Worm (Caenorhabditis elegans) whole organism, midembryonic: ENCODE data around the gene ZC250.5.
A peak's percentile ranks its signal among the peaks of the same experiment; 100 is the strongest.

Source experiments
- T22C8.4 ChIP-seq: fragments of 200-800 bp; sonication (Bioruptor generic); IDR thresholded peaks from 2 replicates; pipeline ENCODE4 v1.3.6; 2022; ENCODE audit warnings: missing genetic modification characterization, missing compliant biosample characterization
- cog-1 ChIP-seq: sonication (generic microtip); optimal IDR thresholded peaks from 2 replicates; lab custom pipeline; 2016; ENCODE audit warnings: missing genetic modification characterization, missing compliant biosample characterization
- flt-1 ChIP-seq: fragments of 200-800 bp; sonication (Bioruptor generic); IDR thresholded peaks from 2 replicates; pipeline ENCODE4 v1.3.6; 2022; ENCODE audit warnings: missing genetic modification characterization, missing compliant biosample characterization
- klf-2 ChIP-seq: fragments of 200-800 bp; sonication (Bioruptor generic); conservative IDR thresholded peaks from 2 replicates; pipeline ENCODE4 v1.3.6; 2022; ENCODE audit warnings: missing genetic modification reagents, missing genetic modification characterization, missing compliant biosample characterization
- med-1 ChIP-seq: sonication (generic microtip); optimal IDR thresholded peaks from 2 replicates; lab custom pipeline; 2017; ENCODE audit warnings: missing genetic modification characterization, mild to moderate bottlenecking, missing compliant biosample characterization, antibody characterized with exemption, missing genetic modification reagents; ENCODE audit not compliant: insufficient read depth
- ref-1 ChIP-seq: fragments of 200-800 bp; sonication (Bioruptor generic); conservative IDR thresholded peaks from 2 replicates; pipeline ENCODE4 v1.3.6; 2022; ENCODE audit warnings: missing genetic modification reagents, missing genetic modification characterization, missing compliant biosample characterization
- tab-1 ChIP-seq: fragments of 200-800 bp; sonication (Bioruptor generic); IDR thresholded peaks from 2 replicates; pipeline ENCODE4 v1.3.6; 2022; ENCODE audit warnings: missing genetic modification characterization, missing compliant biosample characterization
- ztf-23 ChIP-seq: fragments of 200-800 bp; sonication (Bioruptor generic); IDR thresholded peaks from 2 replicates; pipeline ENCODE4 v1.3.6; 2022; ENCODE audit warnings: missing genetic modification reagents, missing genetic modification characterization, missing compliant biosample characterization
- ztf-29 ChIP-seq: fragments of 200-800 bp; sonication (Bioruptor generic); IDR thresholded peaks from 2 replicates; pipeline ENCODE4 v1.3.6; 2022; ENCODE audit warnings: missing genetic modification reagents, missing genetic modification characterization, missing compliant biosample characterization

The ZC250.5 gene

DNA sequence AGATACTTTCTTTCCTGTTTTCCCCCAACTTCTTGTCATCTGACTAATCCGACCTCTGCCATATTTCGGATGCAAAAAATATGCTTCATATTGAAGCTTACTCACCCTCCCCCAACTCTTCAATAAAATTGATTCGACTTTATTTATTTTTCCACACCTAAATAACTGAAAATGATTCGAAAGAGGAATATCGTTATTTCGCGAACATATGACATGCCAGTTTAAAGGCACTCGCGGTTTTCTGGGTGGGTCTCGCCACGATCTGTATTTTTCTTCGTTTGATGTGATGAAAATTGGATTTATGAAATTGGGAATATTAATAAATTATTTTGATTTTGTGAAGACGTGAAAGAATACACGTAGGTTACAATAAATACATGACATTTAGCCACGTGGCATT lies 33.9 kb upstream of the ZC250.5 start, which contains the start of gene F44E7.3:
F44E7.3 (plus strand) TSS at position 319 of the 400 bp plus-strand sequence.
- TF ChIP-seq ztf-29 (GFP tag; lab: Robert Waterston, UW) (no peak), flt-1 (no peak), klf-2 (no peak), med-1 (GFP tag; lab: Kevin White, UChicago) (no peak), cog-1 (tag; lab: Kevin White, UChicago) (no peak), ztf-23 (GFP tag; lab: Robert Waterston, UW) (no peak), T22C8.4 (GFP tag; lab: Robert Waterston, UW) (no peak), ref-1 (GFP tag; lab: Robert Waterston, UW) (no peak), tab-1 (no peak)

DNA sequence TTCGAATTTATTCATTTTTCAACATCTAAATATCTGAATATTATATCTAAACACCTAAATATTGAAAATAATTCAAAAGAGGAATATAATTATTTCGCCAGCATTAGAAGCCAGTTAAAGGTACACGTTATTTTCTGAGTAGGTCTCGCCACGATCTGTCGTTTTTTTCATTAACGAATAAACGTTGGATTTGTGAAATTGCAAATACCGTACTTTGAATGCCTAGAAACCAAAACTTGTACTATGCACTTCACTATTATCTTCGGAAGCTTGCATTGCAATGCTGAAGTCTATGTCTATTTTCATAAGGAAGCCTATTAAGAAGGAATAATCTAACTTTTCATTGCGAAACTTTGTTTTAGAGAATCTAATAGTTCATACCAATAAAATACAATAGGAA lies 33.1 kb upstream of the ZC250.5 start:
- no peak for TF ChIP-seq flt-1
- no peak for TF ChIP-seq ztf-23 (GFP tag; lab: Robert Waterston, UW)
- no peak for TF ChIP-seq ref-1 (GFP tag; lab: Robert Waterston, UW)
- TF ChIP-seq T22C8.4 (GFP tag; lab: Robert Waterston, UW) = no peak
- TF ChIP-seq ztf-29 (GFP tag; lab: Robert Waterston, UW) = no peak
- no peak for TF ChIP-seq tab-1
- TF ChIP-seq klf-2 = no peak
- no peak for TF ChIP-seq med-1 (GFP tag; lab: Kevin White, UChicago)
- TF ChIP-seq cog-1 (tag; lab: Kevin White, UChicago) = no peak

DNA sequence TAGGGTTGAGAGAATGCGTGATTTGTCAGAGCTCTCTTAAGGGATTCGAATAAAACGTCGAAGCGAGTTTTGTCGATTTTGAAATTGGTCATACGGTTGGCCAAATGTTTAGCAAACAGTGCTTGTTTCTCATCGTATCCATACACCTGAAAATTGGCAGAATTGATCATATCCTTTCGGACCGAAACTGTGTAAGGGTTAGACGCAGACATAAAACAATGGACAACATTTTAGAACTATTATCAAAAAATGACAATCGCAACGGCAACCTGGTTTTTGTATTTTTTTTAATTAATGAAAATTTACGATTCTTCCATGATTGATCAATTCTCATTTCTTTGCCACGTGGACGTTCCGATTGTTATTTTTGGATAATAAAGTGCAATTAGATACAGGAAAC lies 31.4 kb upstream of the ZC250.5 start:
- TF ChIP-seq med-1 (GFP tag; lab: Kevin White, UChicago) = no peak
- no peak for TF ChIP-seq ref-1 (GFP tag; lab: Robert Waterston, UW)

DNA sequence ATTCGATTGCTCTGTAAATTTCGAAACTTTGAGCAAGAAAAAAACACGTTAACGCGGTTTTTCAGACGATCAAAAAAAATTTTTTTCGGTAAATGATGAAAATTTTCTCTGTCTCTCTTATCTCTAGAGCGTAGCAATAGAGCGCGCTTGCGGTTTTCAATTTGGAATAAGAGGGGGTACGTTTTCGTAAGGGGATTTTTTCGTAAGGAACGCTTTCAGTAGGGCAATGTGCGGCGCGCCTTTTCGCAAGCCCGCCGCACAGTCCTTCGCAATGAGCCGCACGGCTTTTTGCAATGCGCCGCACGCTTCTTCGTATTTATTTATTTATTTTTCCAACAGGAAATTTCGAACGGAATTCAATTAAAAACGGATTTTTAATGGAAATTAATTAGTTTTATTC lies 28.6 kb upstream of the ZC250.5 start, which contains the start of gene F44E7.4:
F44E7.4 (minus strand) TSS at position 13 of the 400 bp plus-strand sequence.
- TF ChIP-seq ztf-29 (GFP tag; lab: Robert Waterston, UW) (peak; percentile 73), T22C8.4 (GFP tag; lab: Robert Waterston, UW) (peak; percentile 62), flt-1 (peak; percentile 92), tab-1 (peak; percentile 88), ztf-23 (GFP tag; lab: Robert Waterston, UW) (peak; percentile 93), klf-2 (peak; percentile 82), ref-1 (GFP tag; lab: Robert Waterston, UW) (peak; percentile 67)

DNA sequence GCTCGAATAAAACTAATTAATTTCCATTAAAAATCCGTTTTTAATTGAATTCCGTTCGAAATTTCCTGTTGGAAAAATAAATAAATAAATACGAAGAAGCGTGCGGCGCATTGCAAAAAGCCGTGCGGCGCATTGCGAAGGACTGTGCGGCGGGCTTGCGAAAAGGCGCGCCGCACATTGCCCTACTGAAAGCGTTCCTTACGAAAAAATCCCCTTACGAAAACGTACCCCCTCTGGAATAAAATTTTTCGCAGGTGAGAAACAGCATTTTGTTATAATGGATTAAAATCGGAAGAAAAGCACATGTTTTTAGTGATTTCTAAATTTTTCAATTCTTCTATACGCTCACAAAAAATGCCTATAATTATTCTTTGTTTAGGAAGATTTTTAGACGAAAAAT lies 27.4 kb upstream of the ZC250.5 start:
- peak; percentile 64 for TF ChIP-seq klf-2
- peak; percentile 67; the same call in 1 of the 2 replicates for TF ChIP-seq tab-1
- TF ChIP-seq ztf-23 (GFP tag; lab: Robert Waterston, UW) = peak; percentile 74
- TF ChIP-seq flt-1 = peak; percentile 59; the same call in 1 of the 2 replicates
- peak; percentile 35; the same call in 1 of the 2 replicates for TF ChIP-seq T22C8.4 (GFP tag; lab: Robert Waterston, UW)

DNA sequence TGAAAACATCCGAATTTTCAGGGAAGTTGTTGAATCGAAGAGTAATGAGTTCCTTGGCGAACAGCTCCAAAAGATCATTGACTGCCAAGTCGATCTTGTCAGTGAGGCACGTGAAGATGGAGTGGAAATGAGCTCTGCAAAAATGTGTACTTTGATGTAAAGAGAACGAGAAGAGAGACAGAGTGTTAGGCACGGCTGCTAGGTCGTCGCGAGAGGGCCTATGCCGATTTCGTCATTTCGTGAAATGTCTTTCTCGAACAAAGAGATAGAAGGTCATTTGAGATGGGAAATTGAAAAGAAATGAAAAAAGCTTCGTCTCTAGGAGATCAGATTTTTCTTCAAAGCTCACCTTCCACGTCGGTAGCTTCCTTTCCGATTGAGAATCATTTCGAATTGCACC lies 25.6 kb upstream of the ZC250.5 start:
- no peak for TF ChIP-seq med-1 (GFP tag; lab: Kevin White, UChicago)
- no peak for TF ChIP-seq ztf-29 (GFP tag; lab: Robert Waterston, UW)
- peak; percentile 34; the same call in 1 of the 2 replicates for TF ChIP-seq ztf-23 (GFP tag; lab: Robert Waterston, UW)

DNA sequence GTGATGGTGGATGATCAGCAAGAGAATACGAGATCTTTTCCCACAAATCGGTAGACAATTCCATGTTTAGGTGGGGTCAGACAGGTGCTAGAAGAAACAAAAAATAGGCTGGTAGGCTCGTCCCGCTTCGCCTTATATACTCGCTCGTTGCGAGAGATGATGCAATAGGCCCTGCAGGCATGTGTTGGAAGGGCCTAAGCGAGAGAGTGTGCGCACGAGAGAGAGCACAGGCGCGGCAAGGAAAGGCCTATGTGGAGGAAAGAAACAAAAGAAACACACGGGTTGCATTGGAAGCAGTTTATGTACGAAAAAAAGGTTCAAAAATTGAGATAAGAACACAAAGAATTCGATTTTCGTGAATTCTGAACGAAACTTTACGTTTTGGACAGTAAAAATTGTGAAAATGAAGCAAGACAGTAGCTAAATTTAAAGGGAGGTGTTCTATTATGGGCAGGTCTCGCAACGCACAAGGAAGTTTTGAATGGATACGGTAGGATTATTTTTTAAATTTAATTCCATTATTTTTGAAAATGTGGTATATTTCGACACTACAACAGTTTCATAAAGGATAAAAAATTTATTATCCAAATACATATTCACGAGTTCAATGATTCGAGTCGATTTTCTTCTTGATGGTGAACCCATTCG lies 24.7 kb upstream of the ZC250.5 start, which contains the start of gene F44E7.5:
F44E7.5 (minus strand) TSS at position 210 of the 648 bp plus-strand sequence.
- TF ChIP-seq tab-1 (no peak), ref-1 (GFP tag; lab: Robert Waterston, UW) (no peak), ztf-29 (GFP tag; lab: Robert Waterston, UW) (no peak), flt-1 (no peak), med-1 (GFP tag; lab: Kevin White, UChicago) (no peak), ztf-23 (GFP tag; lab: Robert Waterston, UW) (no peak), cog-1 (tag; lab: Kevin White, UChicago) (no peak), T22C8.4 (GFP tag; lab: Robert Waterston, UW) (no peak), klf-2 (no peak)

DNA sequence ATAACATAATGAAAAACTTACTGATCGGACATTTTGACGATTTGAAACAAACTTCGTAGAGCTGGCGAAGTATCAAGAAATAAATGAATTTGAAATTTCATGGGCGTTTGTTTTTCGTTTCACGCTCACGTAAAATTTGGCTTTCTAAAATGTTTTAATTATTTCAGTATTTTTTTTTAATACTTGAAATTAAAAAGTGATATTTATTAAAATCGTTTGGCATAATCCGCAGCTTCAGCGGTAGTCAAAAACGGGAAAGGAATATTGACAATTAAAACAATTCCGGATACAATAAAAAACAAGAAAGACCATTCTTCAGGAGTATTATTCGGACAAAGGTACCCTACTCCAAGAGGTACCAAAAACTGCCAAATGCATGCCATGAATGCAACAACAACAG lies 22.9 kb upstream of the ZC250.5 start, which contains the start of gene fbxa-183:
fbxa-183 (minus strand) TSS at position 101 of the 400 bp plus-strand sequence.
- TF ChIP-seq cog-1 (tag; lab: Kevin White, UChicago) (no peak), ztf-23 (GFP tag; lab: Robert Waterston, UW) (no peak), ref-1 (GFP tag; lab: Robert Waterston, UW) (no peak), med-1 (GFP tag; lab: Kevin White, UChicago) (no peak), ztf-29 (GFP tag; lab: Robert Waterston, UW) (no peak), tab-1 (no peak), klf-2 (no peak), flt-1 (no peak), T22C8.4 (GFP tag; lab: Robert Waterston, UW) (no peak)

DNA sequence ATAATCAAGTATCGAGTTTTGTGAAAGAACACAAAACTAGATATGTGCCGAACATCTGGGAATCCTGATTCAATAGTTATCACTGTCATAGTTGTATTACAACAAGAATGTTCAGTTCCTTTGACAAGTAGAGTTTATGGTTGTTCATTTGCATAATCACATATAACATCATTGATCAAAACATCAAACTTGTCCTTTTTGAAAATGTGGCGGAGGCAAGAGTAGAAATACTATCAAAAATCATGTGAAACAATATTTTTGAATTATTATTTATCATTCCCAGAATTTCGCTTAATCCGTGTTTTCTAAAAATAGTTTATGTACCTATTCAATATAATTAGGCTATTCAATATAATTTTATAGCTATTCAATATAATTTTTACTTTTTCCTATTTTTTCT lies 20.2 kb upstream of the ZC250.5 start, which contains the start of gene F44E7.7:
F44E7.7 (minus strand) TSS at position 101 of the 400 bp plus-strand sequence.
- TF ChIP-seq ref-1 (GFP tag; lab: Robert Waterston, UW) (no peak), klf-2 (no peak), ztf-29 (GFP tag; lab: Robert Waterston, UW) (no peak), tab-1 (no peak), flt-1 (no peak), T22C8.4 (GFP tag; lab: Robert Waterston, UW) (no peak), med-1 (GFP tag; lab: Kevin White, UChicago) (no peak), ztf-23 (GFP tag; lab: Robert Waterston, UW) (no peak), cog-1 (tag; lab: Kevin White, UChicago) (no peak)

DNA sequence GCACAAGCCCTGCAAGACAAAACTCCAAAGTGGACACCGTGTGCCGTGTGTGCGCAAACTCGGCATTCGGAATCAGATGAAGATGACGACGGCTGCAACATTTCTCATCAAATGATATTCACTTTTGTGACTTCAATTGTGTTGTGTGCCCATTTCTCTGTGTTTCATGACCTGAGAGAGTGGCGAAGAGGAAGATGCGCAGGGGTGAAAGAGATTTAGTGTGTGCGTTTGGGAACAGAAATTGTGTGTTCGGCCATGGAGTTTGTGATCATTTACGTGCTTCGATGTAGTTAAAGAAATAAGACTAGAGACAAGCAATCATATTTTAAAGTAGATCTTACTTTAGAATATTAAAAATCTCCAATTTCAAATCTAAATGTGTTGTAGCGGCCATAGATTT lies 16.9 kb upstream of the ZC250.5 start:
- TF ChIP-seq flt-1 = no peak
- no peak for TF ChIP-seq ztf-23 (GFP tag; lab: Robert Waterston, UW)
- no peak for TF ChIP-seq cog-1 (tag; lab: Kevin White, UChicago)
- no peak for TF ChIP-seq ref-1 (GFP tag; lab: Robert Waterston, UW)
- no peak for TF ChIP-seq med-1 (GFP tag; lab: Kevin White, UChicago)
- no peak for TF ChIP-seq tab-1
- TF ChIP-seq T22C8.4 (GFP tag; lab: Robert Waterston, UW) = no peak
- no peak for TF ChIP-seq klf-2
- no peak for TF ChIP-seq ztf-29 (GFP tag; lab: Robert Waterston, UW)
